Fruit fly (Drosophila melanogaster) whole organism, wandering third instar larva: Measurements from ENCODE around the gene Pkc98E.

Experiments
- Abd-B ChIP-seq: fragments of >200 bp; optimal IDR thresholded peaks from 2 replicates; lab custom pipeline; 2017; ENCODE audit warnings: missing biosample characterization, missing genetic modification characterization
- CG32264 ChIP-seq: fragments of 200-800 bp; sonication (Bioruptor generic); optimal IDR thresholded peaks from 2 replicates; lab custom pipeline; 2016; ENCODE audit warnings: missing biosample characterization, missing genetic modification characterization
- CG9705 ChIP-seq: fragments of 200-800 bp; sonication (Bioruptor generic); optimal IDR thresholded peaks from 2 replicates; lab custom pipeline; 2018; ENCODE audit warnings: missing biosample characterization, mild to moderate bottlenecking, missing genetic modification characterization
- CrebA ChIP-seq: fragments of 200-800 bp; sonication (Bioruptor generic); optimal IDR thresholded peaks from 2 replicates; lab custom pipeline; 2016; ENCODE audit warnings: missing biosample characterization, mild to moderate bottlenecking, missing genetic modification characterization, borderline replicate concordance
- Dfd ChIP-seq: fragments of >200 bp; optimal IDR thresholded peaks from 2 replicates; lab custom pipeline; 2017; ENCODE audit warnings: missing biosample characterization, missing genetic modification characterization
- Dif ChIP-seq: fragments of 200-275, 200-300 bp; sonication (Bioruptor generic); optimal IDR thresholded peaks from 2 replicates; lab custom pipeline; 2018; ENCODE audit warnings: missing biosample characterization, missing genetic modification characterization; ENCODE audit not compliant: partially characterized antibody
- GATAd ChIP-seq: sonication (Bioruptor generic); optimal IDR thresholded peaks from 2 replicates; lab custom pipeline; 2016; ENCODE audit warnings: missing biosample characterization, missing genetic modification characterization
- HLH106 ChIP-seq: fragments of 200-800 bp; optimal IDR thresholded peaks from 3 replicates; lab custom pipeline; 2019; ENCODE audit warnings: missing biosample characterization, mild to moderate bottlenecking, missing genetic modification characterization, moderate library complexity
- Hnf4 ChIP-seq: fragments of 200-800 bp; sonication (Bioruptor generic); optimal IDR thresholded peaks from 2 replicates; lab custom pipeline; 2016; ENCODE audit warnings: missing biosample characterization, mild to moderate bottlenecking, missing genetic modification characterization
- Hr78 ChIP-seq: fragments of >200 bp; optimal IDR thresholded peaks from 2 replicates; lab custom pipeline; 2017; ENCODE audit warnings: missing biosample characterization, missing genetic modification characterization
- Hr83 ChIP-seq: fragments of 200-300 bp; sonication (Bioruptor generic); optimal IDR thresholded peaks from 2 replicates; lab custom pipeline; 2016; ENCODE audit warnings: missing biosample characterization, mild to moderate bottlenecking, missing genetic modification characterization, moderate library complexity; ENCODE audit not compliant: poor library complexity, severe bottlenecking
- Jra ChIP-seq: sonication (Bioruptor generic); optimal IDR thresholded peaks from 2 replicates; lab custom pipeline; 2016; ENCODE audit warnings: missing biosample characterization, missing genetic modification characterization
- Mio ChIP-seq: sonication (Bioruptor generic); optimal IDR thresholded peaks from 2 replicates; lab custom pipeline; 2016; ENCODE audit warnings: missing biosample characterization, missing genetic modification characterization
- Myc ChIP-seq: fragments of >200 bp; optimal IDR thresholded peaks from 2 replicates; lab custom pipeline; 2017
- N ChIP-seq: fragments of >200 bp; optimal IDR thresholded peaks from 2 replicates; lab custom pipeline; 2018; ENCODE audit warnings: missing biosample characterization, missing external identifiers, missing genetic modification characterization
- Rel ChIP-seq, 2 experiments: fragments of 200-800 bp; sonication (Bioruptor generic) in 1 of 2; optimal IDR thresholded peaks; 2 replicates in 1 of 2; 3 replicates in 1 of 2; lab custom pipeline; 2016 to 2019; ENCODE audit warnings: mild to moderate bottlenecking in 2 of 2, missing biosample characterization in 2 of 2, missing genetic modification characterization in 2 of 2, moderate library complexity in 1 of 2
- Sp1 ChIP-seq: fragments of 200-800 bp; sonication (Bioruptor generic); optimal IDR thresholded peaks from 3 replicates; lab custom pipeline; 2019; ENCODE audit warnings: missing biosample characterization, mild to moderate bottlenecking, missing genetic modification characterization, moderate library complexity
- Vsx2 ChIP-seq: fragments of 200-300, 225-300 bp; sonication (Bioruptor generic); optimal IDR thresholded peaks from 2 replicates; lab custom pipeline; 2018; ENCODE audit warnings: missing biosample characterization, missing genetic modification characterization; ENCODE audit not compliant: partially characterized antibody
- br ChIP-seq: fragments of 200-800 bp; sonication (Bioruptor generic); optimal IDR thresholded peaks from 2 replicates; lab custom pipeline; 2016; ENCODE audit warnings: missing biosample characterization, missing genetic modification characterization
- brk ChIP-seq: fragments of 200-800 bp; sonication (Bioruptor generic); optimal IDR thresholded peaks from 2 replicates; lab custom pipeline; 2016; ENCODE audit warnings: missing biosample characterization, mild to moderate bottlenecking, missing genetic modification characterization
- dl ChIP-seq, 2 experiments: fragments of 175-275, 200-275 bp in 1 of 2; fragments of 200-275 bp in 1 of 2; sonication (Bioruptor generic); optimal IDR thresholded peaks; lab custom pipeline; 2018; ENCODE audit warnings: mild to moderate bottlenecking in 2 of 2, missing biosample characterization in 2 of 2, missing genetic modification characterization in 2 of 2, moderate library complexity in 2 of 2; ENCODE audit not compliant: partially characterized antibody in 2 of 2, insufficient read depth in 1 of 2
- dmrt93B ChIP-seq: fragments of 200-800 bp; sonication (Bioruptor generic); optimal IDR thresholded peaks from 2 replicates; lab custom pipeline; 2018; ENCODE audit warnings: missing biosample characterization, mild to moderate bottlenecking, missing genetic modification characterization
- ey ChIP-seq: fragments of 200-800 bp; sonication (Bioruptor generic); optimal IDR thresholded peaks from 2 replicates; lab custom pipeline; 2016; ENCODE audit warnings: missing biosample characterization, missing genetic modification characterization
- foxo ChIP-seq, 2 experiments: fragments of 200-800 bp; sonication (Bioruptor generic); optimal IDR thresholded peaks; 2 replicates in 1 of 2; 3 replicates in 1 of 2; lab custom pipeline; 2016 to 2017; ENCODE audit warnings: missing biosample characterization in 2 of 2, missing genetic modification characterization in 2 of 2
- fru ChIP-seq: fragments of 200-800 bp; sonication (Bioruptor generic); optimal IDR thresholded peaks from 3 replicates; lab custom pipeline; 2016; ENCODE audit warnings: missing biosample characterization, mild to moderate bottlenecking, missing genetic modification characterization
- h ChIP-seq: fragments of 200-800 bp; sonication (Bioruptor generic); optimal IDR thresholded peaks from 3 replicates; lab custom pipeline; 2016; ENCODE audit warnings: missing biosample characterization, mild to moderate bottlenecking, missing genetic modification characterization
- jim ChIP-seq: fragments of 175-275, 200-325 bp; sonication (Bioruptor generic); optimal IDR thresholded peaks from 2 replicates; lab custom pipeline; 2016; ENCODE audit warnings: missing biosample characterization, mild to moderate bottlenecking, missing genetic modification characterization
- lola ChIP-seq: fragments of >200 bp; optimal IDR thresholded peaks from 2 replicates; lab custom pipeline; 2017; ENCODE audit warnings: missing biosample characterization, missing genetic modification characterization
- pan ChIP-seq: fragments of >200 bp; optimal IDR thresholded peaks from 2 replicates; lab custom pipeline; 2017
- psq ChIP-seq: fragments of 200-800 bp; sonication (Bioruptor generic); optimal IDR thresholded peaks from 3 replicates; lab custom pipeline; 2017; ENCODE audit warnings: missing biosample characterization, mild to moderate bottlenecking, missing genetic modification characterization, moderate library complexity
- rgr ChIP-seq: fragments of 200-800 bp; sonication (Bioruptor generic); optimal IDR thresholded peaks from 3 replicates; lab custom pipeline; 2016; ENCODE audit warnings: missing biosample characterization, mild to moderate bottlenecking, missing genetic modification characterization
- sage ChIP-seq: fragments of 200-800 bp; sonication (Bioruptor generic); optimal IDR thresholded peaks from 2 replicates; lab custom pipeline; 2016; ENCODE audit warnings: missing biosample characterization, mild to moderate bottlenecking, missing genetic modification characterization
- sv ChIP-seq: fragments of 200-800 bp; sonication (Bioruptor generic); optimal IDR thresholded peaks from 3 replicates; lab custom pipeline; 2016; ENCODE audit warnings: missing biosample characterization, missing genetic modification characterization
- tai ChIP-seq: sonication (Bioruptor generic); optimal IDR thresholded peaks from 2 replicates; lab custom pipeline; 2016; ENCODE audit warnings: missing biosample characterization, missing genetic modification characterization
- usp ChIP-seq: fragments of >200 bp; optimal IDR thresholded peaks from 2 replicates; lab custom pipeline; 2017; ENCODE audit warnings: missing biosample characterization, missing genetic modification characterization
- woc ChIP-seq: sonication (Bioruptor generic); optimal IDR thresholded peaks from 2 replicates; lab custom pipeline; 2016; ENCODE audit warnings: missing biosample characterization, mild to moderate bottlenecking, missing genetic modification characterization

The Pkc98E gene

DNA sequence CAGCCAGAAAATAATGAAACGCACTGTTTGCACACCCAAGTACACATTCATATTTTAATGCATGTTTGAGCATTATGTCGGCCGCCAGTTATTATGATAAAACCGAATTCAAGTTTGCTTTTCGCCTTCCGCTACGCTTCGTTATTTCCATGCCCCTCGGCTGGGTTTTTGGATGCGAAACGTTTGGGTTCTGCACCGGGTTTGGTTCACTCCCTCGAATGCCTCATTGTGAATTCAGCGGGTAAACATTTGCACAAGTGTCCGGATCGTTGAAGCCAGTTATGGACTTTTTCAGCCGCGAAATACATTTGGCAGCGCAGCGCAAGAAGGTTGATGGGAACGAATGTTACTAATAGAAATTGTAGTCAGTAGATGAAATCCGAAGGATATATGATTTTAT, 32.2 kb downstream of the Pkc98E start:
- TF ChIP-seq Dfd (no peak), Jra (GFP tag; lab: Kevin White, UChicago) (no peak), tai (GFP tag; lab: Kevin White, UChicago) (no peak), sv (GFP tag; lab: Kevin White, UChicago) (no peak), dl (GFP tag; optimal IDR thresholded peaks at IDR 0.05; lab: Kevin White, UChicago; ENCODE audit: insufficient read depth in 1 of 2, partially characterized antibody in 2 of 2) (no peak), CrebA (GFP tag; lab: Kevin White, UChicago) (no peak), Mio (no peak), usp (no peak), Dif (no peak), pan (lab: Kevin White, UChicago) (no peak), N (GFP tag; lab: Kevin White, UChicago) (no peak), CG32264 (GFP tag; lab: Kevin White, UChicago) (no peak), Myc (lab: Kevin White, UChicago) (no peak), sage (GFP tag; lab: Kevin White, UChicago) (no peak), ey (GFP tag; lab: Kevin White, UChicago) (no peak), Sp1 (GFP tag; lab: Kevin White, UChicago) (no peak), Hr78 (GFP tag; lab: Kevin White, UChicago) (no peak), lola (GFP tag; lab: Kevin White, UChicago) (no peak), Abd-B (GFP tag; lab: Kevin White, UChicago) (no peak), rgr (peak; percentile 10), Hnf4 (GFP tag; lab: Kevin White, UChicago) (peak; percentile 8), Hr83 (GFP tag; lab: Kevin White, UChicago) (peak; percentile 3), h (GFP tag; lab: Kevin White, UChicago) (peak; percentile 7), CG9705 (no peak), psq (GFP tag; lab: Kevin White, UChicago) (no peak), GATAd (no peak), brk (GFP tag; lab: Kevin White, UChicago) (no peak)

DNA sequence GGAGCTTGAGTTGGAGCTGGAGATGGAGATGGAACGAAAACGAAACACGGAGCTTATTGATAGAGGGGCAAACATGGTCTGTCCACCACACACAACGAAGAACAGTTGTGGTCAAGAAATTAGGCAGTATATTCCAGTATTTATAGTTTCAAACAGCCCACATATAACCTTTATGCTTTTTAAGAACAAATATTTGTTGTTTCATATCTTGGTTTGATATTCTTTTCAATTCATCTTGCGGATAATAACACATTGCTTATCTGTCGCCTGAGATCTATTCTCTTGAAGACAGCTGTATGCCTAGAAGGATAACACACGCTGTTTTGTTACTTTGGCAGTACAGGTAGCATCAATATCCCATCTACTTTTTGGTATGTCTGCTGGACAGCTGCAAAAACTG, 33.9 kb downstream of the Pkc98E start:
- TF ChIP-seq Vsx2 (GFP tag; lab: Kevin White, UChicago) (no peak), sage (GFP tag; lab: Kevin White, UChicago) (no peak), ey (GFP tag; lab: Kevin White, UChicago) (peak; percentile 34), Sp1 (GFP tag; lab: Kevin White, UChicago) (peak; percentile 7), Jra (GFP tag; lab: Kevin White, UChicago) (no peak), CrebA (GFP tag; lab: Kevin White, UChicago) (no peak), foxo (GFP tag; optimal IDR thresholded peaks at IDR 0.05; lab: Kevin White, UChicago) (peak in 1 of 2 experiments; percentile 25), Abd-B (GFP tag; lab: Kevin White, UChicago) (no peak), dmrt93B (no peak), brk (GFP tag; lab: Kevin White, UChicago) (no peak), sv (GFP tag; lab: Kevin White, UChicago) (no peak), woc (GFP tag; lab: Kevin White, UChicago) (peak; percentile 14), Rel (GFP tag; optimal IDR thresholded peaks at IDR 0.05; lab: Kevin White, UChicago) (no peak), Rel (tag; optimal IDR thresholded peaks at IDR 0.05; lab: Kevin White, UChicago) (no peak), rgr (peak; percentile 10), psq (GFP tag; lab: Kevin White, UChicago) (peak; percentile 25), jim (GFP tag; lab: Kevin White, UChicago) (no peak), Hnf4 (GFP tag; lab: Kevin White, UChicago) (no peak), Myc (lab: Kevin White, UChicago) (no peak), dl (GFP tag; optimal IDR thresholded peaks at IDR 0.05; lab: Kevin White, UChicago; ENCODE audit: insufficient read depth in 1 of 2, partially characterized antibody in 2 of 2) (no peak), br (GFP tag; lab: Kevin White, UChicago) (no peak), h (GFP tag; lab: Kevin White, UChicago) (peak; percentile 44), tai (GFP tag; lab: Kevin White, UChicago) (no peak), usp (no peak), HLH106 (no peak), fru (GFP tag; lab: Kevin White, UChicago) (peak; percentile 53)
